Fruit fly (Drosophila melanogaster) whole organism, embryonic: ENCODE data around the gene eEF1delta.

Experiments
- Ada2b ChIP-seq: fragments of 200-800 bp; sonication (Bioruptor generic); IDR thresholded peaks from 2 replicates; pipeline ENCODE4 v1.3.6; 2022; ENCODE audit warnings: missing biosample characterization, missing genetic modification characterization
- B-H1 ChIP-seq: fragments of 200-800 bp; sonication (Bioruptor generic); IDR thresholded peaks from 3 replicates; pipeline ENCODE4 v1.3.6; 2022; ENCODE audit warnings: missing biosample characterization, missing genetic modification characterization
- CG10209 ChIP-seq: fragments of 200-800 bp; sonication (Bioruptor generic); optimal IDR thresholded peaks from 3 replicates; lab custom pipeline; 2017; ENCODE audit warnings: missing biosample characterization, mild to moderate bottlenecking, missing genetic modification characterization, missing genetic modification reagents
- CG12299 ChIP-seq: fragments of 200-800 bp; sonication (Bioruptor generic); optimal IDR thresholded peaks from 2 replicates; lab custom pipeline; 2018; ENCODE audit warnings: missing biosample characterization, mild to moderate bottlenecking, missing genetic modification characterization
- CG14014 ChIP-seq: fragments of 200-800 bp; sonication (Bioruptor generic); IDR thresholded peaks from 2 replicates; pipeline ENCODE4 v1.3.6; 2022; ENCODE audit warnings: missing biosample characterization, missing genetic modification characterization
- CG15514 ChIP-seq: fragments of 200-800 bp; sonication (Bioruptor generic); optimal IDR thresholded peaks from 3 replicates; lab custom pipeline; 2017; ENCODE audit warnings: missing biosample characterization, missing genetic modification characterization, mild to moderate bottlenecking, moderate library complexity, missing genetic modification reagents
- CG17328 ChIP-seq: fragments of 200-800 bp; sonication (Bioruptor generic); IDR thresholded peaks from 2 replicates; pipeline ENCODE4 v1.3.6; 2022; ENCODE audit warnings: missing biosample characterization, missing genetic modification characterization
- CG2202 ChIP-seq: fragments of 200-800 bp; sonication (Bioruptor generic); optimal IDR thresholded peaks from 2 replicates; lab custom pipeline; 2018; ENCODE audit warnings: missing biosample characterization, mild to moderate bottlenecking, missing genetic modification characterization
- CG30020 ChIP-seq: fragments of 200-800 bp; optimal IDR thresholded peaks from 2 replicates; lab custom pipeline; 2019; ENCODE audit warnings: missing biosample characterization, mild to moderate bottlenecking, missing genetic modification characterization, moderate library complexity
- CG31441 ChIP-seq: fragments of 200-800 bp; sonication (Bioruptor generic); IDR thresholded peaks from 2 replicates; pipeline ENCODE4 v1.3.6; 2022; ENCODE audit warnings: missing biosample characterization, missing genetic modification characterization
- CG42726 ChIP-seq: fragments of 200-800 bp; sonication (Bioruptor generic); IDR thresholded peaks from 2 replicates; pipeline ENCODE4 v1.3.6; 2022; ENCODE audit warnings: missing biosample characterization, missing genetic modification characterization; ENCODE audit not compliant: partially characterized antibody
- CG4820 ChIP-seq: fragments of 200-800 bp; sonication (Bioruptor generic); optimal IDR thresholded peaks from 3 replicates; lab custom pipeline; 2016; ENCODE audit warnings: missing biosample characterization, missing genetic modification characterization
- CG6765 ChIP-seq: fragments of 200-800 bp; sonication (Bioruptor generic); optimal IDR thresholded peaks from 3 replicates; lab custom pipeline; 2017; ENCODE audit warnings: missing biosample characterization, mild to moderate bottlenecking, missing genetic modification characterization
- CG7271 ChIP-seq: fragments of 200-800 bp; sonication (Bioruptor generic); optimal IDR thresholded peaks from 2 replicates; lab custom pipeline; 2018; ENCODE audit warnings: missing biosample characterization, mild to moderate bottlenecking, missing genetic modification characterization, moderate library complexity
- CG8944 ChIP-seq: fragments of 200-800 bp; sonication (Bioruptor generic); optimal IDR thresholded peaks from 3 replicates; lab custom pipeline; 2016; ENCODE audit warnings: missing biosample characterization, missing genetic modification characterization
- CG9437 ChIP-seq: fragments of 200-800 bp; sonication (Bioruptor generic); optimal IDR thresholded peaks from 2 replicates; lab custom pipeline; 2018; ENCODE audit warnings: missing biosample characterization, mild to moderate bottlenecking, missing genetic modification characterization
- D ChIP-seq, 2 experiments: fragments of 200-800 bp in 1 of 2; fragments of >200 bp in 1 of 2; sonication (Bioruptor generic) in 1 of 2; optimal IDR thresholded peaks; 2 replicates in 1 of 2; 3 replicates in 1 of 2; lab custom pipeline; 2017; ENCODE audit warnings: mild to moderate bottlenecking in 1 of 2, missing biosample characterization in 1 of 2, missing genetic modification characterization in 1 of 2, missing genetic modification reagents in 1 of 2
- Eip74EF ChIP-seq, 2 experiments: fragments of 200-800 bp in 1 of 2; fragments of >200 bp in 1 of 2; sonication (Bioruptor generic) in 1 of 2; optimal IDR thresholded peaks; 2 replicates each; lab custom pipeline; 2017 to 2019; ENCODE audit warnings: missing biosample characterization in 2 of 2, missing genetic modification characterization in 2 of 2, mild to moderate bottlenecking in 1 of 2, moderate library complexity in 1 of 2
- Ets97D ChIP-seq: fragments of 200-800 bp; sonication (Bioruptor generic); optimal IDR thresholded peaks from 3 replicates; lab custom pipeline; 2016; ENCODE audit warnings: missing biosample characterization, missing genetic modification characterization
- Fer2 ChIP-seq: fragments of 200-800 bp; sonication (Bioruptor generic); optimal IDR thresholded peaks from 2 replicates; lab custom pipeline; 2018; ENCODE audit warnings: missing biosample characterization, mild to moderate bottlenecking, missing genetic modification characterization, moderate library complexity
- GATAe ChIP-seq: fragments of 200-800 bp; sonication (Bioruptor generic); conservative IDR thresholded peaks from 2 replicates; pipeline ENCODE4 v1.3.6; 2022; ENCODE audit warnings: missing biosample characterization, missing genetic modification characterization
- HLH3B ChIP-seq: fragments of 200-800 bp; sonication (Bioruptor generic); IDR thresholded peaks from 2 replicates; pipeline ENCODE4 v1.3.6; 2022; ENCODE audit warnings: missing biosample characterization, missing genetic modification characterization
- HLH4C ChIP-seq: fragments of 200-800 bp; sonication (Bioruptor generic); IDR thresholded peaks from 3 replicates; pipeline ENCODE4 v1.3.6; 2022; ENCODE audit warnings: missing biosample characterization, missing genetic modification characterization; ENCODE audit not compliant: partially characterized antibody
- HmgZ ChIP-seq: fragments of 200-800 bp; sonication (Bioruptor generic); optimal IDR thresholded peaks from 2 replicates; lab custom pipeline; 2018; ENCODE audit warnings: missing biosample characterization, mild to moderate bottlenecking, missing genetic modification characterization
- Hmr ChIP-seq: fragments of 200-800 bp; sonication (Bioruptor generic); optimal IDR thresholded peaks from 3 replicates; lab custom pipeline; 2017; ENCODE audit warnings: mild to moderate bottlenecking, missing biosample characterization, missing genetic modification reagents, missing genetic modification characterization
- Hr3 ChIP-seq: fragments of 200-800 bp; sonication (Bioruptor generic); optimal IDR thresholded peaks from 3 replicates; lab custom pipeline; 2016; ENCODE audit warnings: missing biosample characterization, missing genetic modification characterization
- Mad ChIP-seq: fragments of 200-800 bp; sonication (Bioruptor generic); optimal IDR thresholded peaks from 2 replicates; lab custom pipeline; 2016; ENCODE audit warnings: missing biosample characterization, missing genetic modification characterization
- Max ChIP-seq: fragments of 200-800 bp; sonication (Bioruptor generic); optimal IDR thresholded peaks from 2 replicates; lab custom pipeline; 2016; ENCODE audit warnings: missing biosample characterization, mild to moderate bottlenecking, missing genetic modification characterization
- Med ChIP-seq: fragments of 200-800 bp; sonication (Bioruptor generic); peaks from one replicate; lab custom pipeline; 2016; ENCODE audit warnings: missing biosample characterization, missing genetic modification characterization, mild to moderate bottlenecking, inconsistent platforms, moderate library complexity
- Nf-YA ChIP-seq: fragments of 200-800 bp; sonication (Bioruptor generic); IDR thresholded peaks from 2 replicates; pipeline ENCODE4 v1.3.6; 2022; ENCODE audit warnings: missing biosample characterization, missing genetic modification characterization
- Optix ChIP-seq: fragments of 200-800 bp; sonication (Bioruptor generic); IDR thresholded peaks from 3 replicates; pipeline ENCODE4 v1.3.6; 2022; ENCODE audit warnings: missing biosample characterization, missing genetic modification characterization
- Six4 ChIP-seq: fragments of 200-800 bp; sonication (Bioruptor generic); optimal IDR thresholded peaks from 2 replicates; lab custom pipeline; 2016; ENCODE audit warnings: missing biosample characterization, missing genetic modification characterization
- TFAM ChIP-seq: fragments of 200-800 bp; sonication (Bioruptor generic); optimal IDR thresholded peaks from 2 replicates; lab custom pipeline; 2017; ENCODE audit warnings: missing biosample characterization, missing genetic modification characterization, inconsistent platforms
- Xrp1 ChIP-seq: fragments of 200-800 bp; sonication (Bioruptor generic); IDR thresholded peaks from 2 replicates; pipeline ENCODE4 v1.3.6; 2022; ENCODE audit warnings: missing biosample characterization, missing genetic modification characterization
- cad ChIP-seq: fragments of >200 bp; optimal IDR thresholded peaks from 2 replicates; lab custom pipeline; 2017; ENCODE audit warnings: missing biosample characterization, missing genetic modification characterization
- dmrt11E ChIP-seq: fragments of 200-800 bp; sonication (Bioruptor generic); optimal IDR thresholded peaks from 3 replicates; lab custom pipeline; 2018; ENCODE audit warnings: missing biosample characterization, mild to moderate bottlenecking, missing genetic modification characterization, moderate library complexity
- dmrt99B ChIP-seq: fragments of 200-800 bp; sonication (Bioruptor generic); optimal IDR thresholded peaks from 2 replicates; lab custom pipeline; 2018; ENCODE audit warnings: missing biosample characterization, mild to moderate bottlenecking, missing genetic modification characterization, moderate library complexity
- en ChIP-seq: fragments of 200-800 bp; sonication (Bioruptor generic); optimal IDR thresholded peaks from 2 replicates; lab custom pipeline; 2016; ENCODE audit warnings: missing biosample characterization, missing genetic modification characterization
- ewg ChIP-seq: fragments of 200-800 bp; sonication (Bioruptor generic); optimal IDR thresholded peaks from 3 replicates; lab custom pipeline; 2017; ENCODE audit warnings: mild to moderate bottlenecking, missing biosample characterization, missing genetic modification reagents, missing genetic modification characterization
- lbe ChIP-seq: fragments of 200-800 bp; sonication (Bioruptor generic); optimal IDR thresholded peaks from 2 replicates; lab custom pipeline; 2016; ENCODE audit warnings: missing biosample characterization, mild to moderate bottlenecking, missing genetic modification characterization
- otp ChIP-seq: fragments of 200-800 bp; sonication (Bioruptor generic); IDR thresholded peaks from 3 replicates; pipeline ENCODE4, ENCODE4 v1.3.6; 2022; ENCODE audit warnings: missing biosample characterization, missing genetic modification characterization
- peb ChIP-seq: fragments of 200-800 bp; sonication (Bioruptor generic); IDR thresholded peaks from 2 replicates; pipeline ENCODE4 v1.3.6; 2022; ENCODE audit warnings: missing biosample characterization, missing genetic modification characterization
- pum ChIP-seq: fragments of 200-800 bp; sonication (Bioruptor generic); optimal IDR thresholded peaks from 2 replicates; lab custom pipeline; 2016; ENCODE audit warnings: missing biosample characterization, missing genetic modification characterization
- ranshi ChIP-seq: fragments of 200-800 bp; sonication (Bioruptor generic); IDR thresholded peaks from 2 replicates; pipeline ENCODE4 v1.3.6; 2022; ENCODE audit warnings: missing biosample characterization, missing genetic modification characterization
- sens ChIP-seq: fragments of 200-800 bp; sonication (Bioruptor generic); peaks from one replicate; lab custom pipeline; 2016; ENCODE audit warnings: missing biosample characterization, missing genetic modification characterization
- seq ChIP-seq: fragments of 200-800 bp; sonication (Bioruptor generic); IDR thresholded peaks from 2 replicates; pipeline ENCODE4 v1.3.6; 2022; ENCODE audit warnings: missing biosample characterization, missing genetic modification characterization
- so ChIP-seq: fragments of 200-800 bp; sonication (Bioruptor generic); IDR thresholded peaks from 3 replicates; pipeline ENCODE4 v1.3.6; 2022; ENCODE audit warnings: missing biosample characterization, missing genetic modification characterization
- tna ChIP-seq: fragments of 200-800 bp; sonication (Bioruptor generic); IDR thresholded peaks from 2 replicates; pipeline ENCODE4 v1.3.6; 2022; ENCODE audit warnings: missing biosample characterization, missing genetic modification characterization; ENCODE audit not compliant: partially characterized antibody
- ttk ChIP-seq: fragments of 200-800 bp; sonication (Bioruptor generic); IDR thresholded peaks from 2 replicates; pipeline ENCODE4 v2.1.2; 2022; ENCODE audit warnings: missing biosample characterization, missing genetic modification characterization
- yki ChIP-seq: fragments of >200 bp; optimal IDR thresholded peaks from 3 replicates; lab custom pipeline; 2018

Gene eEF1delta

dm6 chr2L:10263830-10264634 is 31.7 kb downstream of the eEF1delta start, which contains the start of gene REPTOR-BP (continued):
- TF ChIP-seq lbe (GFP tag; lab: Kevin White, UChicago) (peak; percentile 71), Ada2b (GFP tag; lab: Robert Waterston, UW) (no peak), seq (no peak), so (GFP tag; lab: Robert Waterston, UW) (no peak), TFAM (GFP tag; lab: Kevin White, UChicago) (no peak), CG17328 (no peak), pum (GFP tag; lab: Kevin White, UChicago) (no peak), CG30020 (tag; lab: Kevin White, UChicago) (peak; percentile 97), Xrp1 (GFP tag; lab: Robert Waterston, UW) (no peak), CG8944 (GFP tag; lab: Kevin White, UChicago) (no peak), CG31441 (no peak), HLH3B (GFP tag; lab: Robert Waterston, UW) (no peak), Eip74EF (GFP tag; optimal IDR thresholded peaks at IDR 0.05; lab: Kevin White, UChicago) (no peak), Hr3 (GFP tag; lab: Kevin White, UChicago) (no peak), Six4 (no peak), Max (GFP tag; lab: Kevin White, UChicago) (no peak), Fer2 (tag; lab: Kevin White, UChicago) (no peak), peb (GFP tag; lab: Robert Waterston, UW) (no peak), D (optimal IDR thresholded peaks at IDR 0.05; lab: Kevin White, UChicago) (no peak), D (GFP tag; optimal IDR thresholded peaks at IDR 0.05; lab: Kevin White, UChicago) (no peak), GATAe (no peak), Optix (GFP tag; lab: Robert Waterston, UW) (no peak), CG6765 (GFP tag; lab: Kevin White, UChicago) (no peak), ttk (GFP tag; lab: Robert Waterston, UW) (no peak), CG14014 (GFP tag; lab: Robert Waterston, UW) (no peak), cad (GFP tag; lab: Kevin White, UChicago) (no peak), Ets97D (GFP tag; lab: Kevin White, UChicago) (no peak), CG15514 (GFP tag; lab: Kevin White, UChicago) (no peak), Mad (no peak), ranshi (GFP tag; lab: Robert Waterston, UW) (no peak), CG12299 (tag; lab: Kevin White, UChicago) (no peak), HmgZ (tag; lab: Kevin White, UChicago) (no peak), CG4820 (no peak), CG7271 (tag; lab: Kevin White, UChicago) (no peak), CG42726 (GFP tag; lab: Robert Waterston, UW) (no peak), yki (lab: Kevin White, UChicago) (no peak), B-H1 (GFP tag; lab: Robert Waterston, UW) (no peak), ewg (GFP tag; lab: Kevin White, UChicago) (no peak), sens (GFP tag; lab: Kevin White, UChicago) (peak; percentile 59), Nf-YA (no peak), en (GFP tag; lab: Kevin White, UChicago) (no peak), CG10209 (no peak), Hmr (GFP tag; lab: Kevin White, UChicago) (no peak), CG9437 (no peak), HLH4C (GFP tag; lab: Robert Waterston, UW) (no peak), otp (GFP tag; lab: Robert Waterston, UW) (no peak), dmrt11E (tag; lab: Kevin White, UChicago) (no peak), dmrt99B (tag; lab: Kevin White, UChicago) (no peak), Med (GFP tag; lab: Kevin White, UChicago) (no peak), CG2202 (tag; lab: Kevin White, UChicago) (no peak), tna (no peak)
